Worm (Caenorhabditis elegans) whole organism, dauer: ENCODE measurements around the gene ttr-38.

Experiments
- unc-62 ChIP-seq: sonication (generic microtip); optimal IDR thresholded peaks from 2 replicates; lab custom pipeline; 2017; ENCODE audit warnings: missing biosample characterization, missing genetic modification reagents, missing genetic modification characterization

ttr-38 gene

ce11 chrX:9297834-9298233, 16.5 kb downstream of the ttr-38 start, which contains the start of gene B0416.7:
TSS of gene B0416.7 (minus strand) at chrX:9297934.
- no peak for TF ChIP-seq unc-62 (GFP tag; lab: Kevin White, UChicago)

ce11 chrX:9296591-9296990, 17.7 kb downstream of the ttr-38 start, which contains the start of gene gly-13:
TSS of gene gly-13 (minus strand) at chrX:9296622.
- TF ChIP-seq unc-62 (GFP tag; lab: Kevin White, UChicago): no peak

ce11 chrX:9295471-9295870, 18.8 kb downstream of the ttr-38 start:
- no peak for TF ChIP-seq unc-62 (GFP tag; lab: Kevin White, UChicago)

- TF ChIP-seq unc-62 (GFP tag; lab: Kevin White, UChicago): no peak
Measured at ce11 chrX:9291345-9291744, 23.0 kb downstream of the ttr-38 start, which contains the start of gene B0416.3. TSS of gene B0416.3 (plus strand) at chrX:9291645.

- TF ChIP-seq unc-62 (GFP tag; lab: Kevin White, UChicago): no peak
Measured at ce11 chrX:9283026-9283425, 31.3 kb downstream of the ttr-38 start, which contains the start of gene B0416.11. TSS of gene B0416.11 (minus strand) at chrX:9283126.

- TF ChIP-seq unc-62 (GFP tag; lab: Kevin White, UChicago): no peak
Measured at ce11 chrX:9278653-9279052, 35.6 kb downstream of the ttr-38 start, which contains the start of gene B0416.4. TSS of gene B0416.4 (plus strand) at chrX:9278953.

ce11 chrX:9274574-9274973, 39.7 kb downstream of the ttr-38 start, which contains the start of gene B0416.10:
TSS of gene B0416.10 (minus strand) at chrX:9274674.
- TF ChIP-seq unc-62 (GFP tag; lab: Kevin White, UChicago): no peak

- TF ChIP-seq unc-62 (GFP tag; lab: Kevin White, UChicago): no peak
Measured at ce11 chrX:9271886-9272285, 42.4 kb downstream of the ttr-38 start.

ce11 chrX:9270753-9271152, 43.5 kb downstream of the ttr-38 start, which contains the start of gene B0416.5:
TSS of gene B0416.5 (minus strand) at chrX:9270853.
- no peak for TF ChIP-seq unc-62 (GFP tag; lab: Kevin White, UChicago)

- no peak for TF ChIP-seq unc-62 (GFP tag; lab: Kevin White, UChicago)
Measured at ce11 chrX:9268373-9268772, 45.9 kb downstream of the ttr-38 start.

ce11 chrX:9266512-9266911, 47.8 kb downstream of the ttr-38 start:
- no peak for TF ChIP-seq unc-62 (GFP tag; lab: Kevin White, UChicago)

- TF ChIP-seq unc-62 (GFP tag; lab: Kevin White, UChicago): no peak
Measured at ce11 chrX:9264636-9265035, 49.7 kb downstream of the ttr-38 start.

ce11 chrX:9264231-9264630, 50.1 kb downstream of the ttr-38 start, which contains the start of gene F18G5.6:
TSS of gene F18G5.6 (minus strand) at chrX:9264331.
- no peak for TF ChIP-seq unc-62 (GFP tag; lab: Kevin White, UChicago)
